Worm (Caenorhabditis elegans): ENCODE data around the gene F54D5.23.

- TF ChIP-seq B0310.2 (tag; optimal IDR thresholded peaks at IDR 0.05) (no peak), tbx-37 (GFP tag; conservative IDR thresholded peaks at IDR 0.05) (no peak), ets-7 (tag; optimal IDR thresholded peaks at IDR 0.05) (no peak), ama-1 (optimal IDR thresholded peaks at IDR 0.05) (no peak), aly-1 (tag; optimal IDR thresholded peaks at IDR 0.05) (no peak), pes-1 (GFP tag; IDR thresholded peaks at IDR 0.05) (no peak), flt-1 (GFP tag; IDR thresholded peaks at IDR 0.05) (no peak), ceh-13 (GFP tag; optimal IDR thresholded peaks at IDR 0.05) (no peak), sea-1 (GFP tag; conservative IDR thresholded peaks at IDR 0.05) (no peak), tra-4 (tag; optimal IDR thresholded peaks at IDR 0.05) (no peak), hnd-1 (tag; optimal IDR thresholded peaks at IDR 0.05) (no peak)
Observed at ce11 chrII:11535924-11536323, 33.2 kb downstream of the F54D5.23 start.
